Fruit fly (Drosophila melanogaster): ENCODE measurements around the gene ics.

DNA sequence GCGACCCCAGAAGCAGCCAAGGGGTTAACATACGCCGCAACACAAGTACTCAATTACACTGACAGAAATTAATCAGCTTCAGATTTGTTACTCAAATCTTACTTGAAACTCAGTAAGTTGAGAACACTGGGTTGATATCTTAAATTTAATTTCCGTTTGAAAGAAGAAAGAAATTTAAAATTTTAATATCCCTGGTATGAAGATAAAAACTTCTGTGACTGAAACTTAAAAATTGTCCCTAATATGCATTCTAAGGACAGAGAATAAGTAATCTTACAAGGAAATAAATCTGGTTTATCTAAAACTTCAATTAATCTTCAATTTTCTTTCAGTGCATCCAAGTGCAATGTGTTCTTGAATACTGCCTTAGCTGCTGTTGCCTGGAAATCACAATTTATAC lies 28.7 kb downstream of the ics start:
- no peak for TF ChIP-seq insv (optimal IDR thresholded peaks at IDR 0.05)
- TF ChIP-seq Sin3A (optimal IDR thresholded peaks at IDR 0.05): no peak
- TF ChIP-seq h (optimal IDR thresholded peaks at IDR 0.05): no peak
- no peak for TF ChIP-seq psq (optimal IDR thresholded peaks at IDR 0.05)

Measured in Kc167 (cell line).